Fruit fly (Drosophila melanogaster) whole organism, embryonic: ENCODE measurements around the gene Cpr30F.

Experiments
- ATbp ChIP-seq: fragments of 200-800 bp; sonication (Bioruptor generic); optimal IDR thresholded peaks from 2 replicates; lab custom pipeline; 2017; ENCODE audit warnings: missing biosample characterization, mild to moderate bottlenecking, missing genetic modification characterization, missing genetic modification reagents
- Atf6 ChIP-seq: fragments of 200-800 bp; sonication (Bioruptor generic); IDR thresholded peaks from 2 replicates; pipeline ENCODE4 v1.3.6; 2022; ENCODE audit warnings: missing biosample characterization, missing genetic modification characterization
- B-H2 ChIP-seq: fragments of 200-800 bp; sonication (Bioruptor generic); optimal IDR thresholded peaks from 2 replicates; lab custom pipeline; 2018; ENCODE audit warnings: missing biosample characterization, mild to moderate bottlenecking, missing genetic modification characterization
- CG10274 ChIP-seq: fragments of 200-800 bp; sonication (Bioruptor generic); optimal IDR thresholded peaks from 3 replicates; lab custom pipeline; 2017; ENCODE audit warnings: missing biosample characterization, mild to moderate bottlenecking, missing genetic modification characterization
- CG10366 ChIP-seq: fragments of 200-800 bp; sonication (Bioruptor generic); IDR thresholded peaks from 2 replicates; pipeline ENCODE4 v1.3.6; 2022; ENCODE audit warnings: missing biosample characterization, missing genetic modification characterization
- CG10979 ChIP-seq: fragments of 200-800 bp; sonication (Bioruptor generic); optimal IDR thresholded peaks from 2 replicates; lab custom pipeline; 2018; ENCODE audit warnings: missing biosample characterization, mild to moderate bottlenecking, missing genetic modification characterization, moderate library complexity
- CG12071 ChIP-seq: fragments of 200-800 bp; sonication (Bioruptor generic); optimal IDR thresholded peaks from 3 replicates; lab custom pipeline; 2018; ENCODE audit warnings: missing biosample characterization, mild to moderate bottlenecking, missing genetic modification characterization
- CG13775 ChIP-seq: fragments of 200-800 bp; sonication (Bioruptor generic); optimal IDR thresholded peaks from 3 replicates; lab custom pipeline; 2017; ENCODE audit warnings: missing biosample characterization, mild to moderate bottlenecking, missing genetic modification characterization
- CG14050 ChIP-seq: fragments of 200-800 bp; sonication (Bioruptor generic); IDR thresholded peaks from 3 replicates; pipeline ENCODE4 v1.3.6; 2022; ENCODE audit warnings: missing biosample characterization, missing genetic modification characterization
- CG15696 ChIP-seq: fragments of 200-800 bp; sonication (Bioruptor generic); optimal IDR thresholded peaks from 2 replicates; lab custom pipeline; 2019; ENCODE audit warnings: missing biosample characterization, mild to moderate bottlenecking, missing genetic modification characterization, moderate library complexity
- CG17912 ChIP-seq: fragments of 200-800 bp; sonication (Bioruptor generic); optimal IDR thresholded peaks from 2 replicates; lab custom pipeline; 2018; ENCODE audit warnings: missing biosample characterization, mild to moderate bottlenecking, missing genetic modification characterization
- CG2120 ChIP-seq: fragments of 200-800 bp; sonication (Bioruptor generic); optimal IDR thresholded peaks from 3 replicates; lab custom pipeline; 2016; ENCODE audit warnings: missing biosample characterization, missing genetic modification characterization
- CG2678 ChIP-seq: fragments of 200-800 bp; sonication (Bioruptor generic); optimal IDR thresholded peaks from 3 replicates; lab custom pipeline; 2019; ENCODE audit warnings: missing biosample characterization, mild to moderate bottlenecking, missing genetic modification characterization, moderate library complexity
- CG2712 ChIP-seq: fragments of 200-800 bp; optimal IDR thresholded peaks from 3 replicates; lab custom pipeline; 2019; ENCODE audit warnings: missing biosample characterization, mild to moderate bottlenecking, missing genetic modification characterization, moderate library complexity
- CG32767 ChIP-seq: fragments of 200-800 bp; sonication (Bioruptor generic); IDR thresholded peaks from 2 replicates; pipeline ENCODE4 v1.3.6; 2022; ENCODE audit warnings: missing biosample characterization, missing genetic modification characterization
- CG4424 ChIP-seq: fragments of 200-800 bp; sonication (Bioruptor generic); optimal IDR thresholded peaks from 3 replicates; lab custom pipeline; 2016; ENCODE audit warnings: missing biosample characterization, missing genetic modification characterization
- CG6683 ChIP-seq: fragments of 200-800 bp; sonication (Bioruptor generic); optimal IDR thresholded peaks from 2 replicates; lab custom pipeline; 2017; ENCODE audit warnings: missing biosample characterization, mild to moderate bottlenecking, missing genetic modification characterization, missing genetic modification reagents
- CG6689 ChIP-seq: fragments of 200-800 bp; sonication (Bioruptor generic); IDR thresholded peaks from 2 replicates; pipeline ENCODE4 v1.3.6; 2022; ENCODE audit warnings: missing biosample characterization, missing genetic modification characterization
- CG6813 ChIP-seq: fragments of 200-800 bp; sonication (Bioruptor generic); optimal IDR thresholded peaks from 2 replicates; lab custom pipeline; 2017; ENCODE audit warnings: missing biosample characterization, missing genetic modification characterization, mild to moderate bottlenecking, moderate library complexity, missing genetic modification reagents
- CG8281 ChIP-seq: fragments of 200-800 bp; sonication (Bioruptor generic); optimal IDR thresholded peaks from 2 replicates; lab custom pipeline; 2018; ENCODE audit warnings: missing biosample characterization, mild to moderate bottlenecking, missing genetic modification characterization, moderate library complexity
- CG9817 ChIP-seq: fragments of 200-800 bp; sonication (Bioruptor generic); optimal IDR thresholded peaks from 2 replicates; lab custom pipeline; 2018; ENCODE audit warnings: missing biosample characterization, mild to moderate bottlenecking, missing genetic modification characterization, moderate library complexity
- CG9876 ChIP-seq: fragments of 200-800 bp; sonication (Bioruptor generic); optimal IDR thresholded peaks from 2 replicates; lab custom pipeline; 2016; ENCODE audit warnings: missing biosample characterization, missing genetic modification characterization
- Dbx ChIP-seq: fragments of 200-800 bp; sonication (Bioruptor generic); IDR thresholded peaks from 3 replicates; pipeline ENCODE4 v1.3.6; 2022; ENCODE audit warnings: missing biosample characterization, missing genetic modification characterization
- Dref ChIP-seq: fragments of 200-800 bp; sonication (Bioruptor generic); IDR thresholded peaks from 2 replicates; pipeline ENCODE4 v1.3.6; 2022; ENCODE audit warnings: missing biosample characterization, missing genetic modification characterization
- Ets65A ChIP-seq: fragments of 200-800 bp; sonication (Bioruptor generic); peaks from one replicate; lab custom pipeline; 2016; ENCODE audit warnings: missing biosample characterization, missing genetic modification characterization
- Ets97D ChIP-seq: fragments of 200-800 bp; sonication (Bioruptor generic); optimal IDR thresholded peaks from 3 replicates; lab custom pipeline; 2016; ENCODE audit warnings: missing biosample characterization, missing genetic modification characterization
- Gsc ChIP-seq: fragments of 200-800 bp; sonication (Bioruptor generic); IDR thresholded peaks from 2 replicates; pipeline ENCODE4 v1.3.6; 2022; ENCODE audit warnings: missing biosample characterization, missing genetic modification characterization
- H2.0 ChIP-seq: fragments of 200-800 bp; sonication (Bioruptor generic); IDR thresholded peaks from 2 replicates; pipeline ENCODE4 v1.3.6; 2022; ENCODE audit warnings: missing biosample characterization, missing genetic modification characterization
- Hand ChIP-seq: fragments of 200-800 bp; sonication (Bioruptor generic); optimal IDR thresholded peaks from 2 replicates; lab custom pipeline; 2017; ENCODE audit warnings: mild to moderate bottlenecking, missing biosample characterization, missing genetic modification reagents, missing genetic modification characterization
- Hr51 ChIP-seq, 2 experiments: fragments of 200-800 bp; sonication (Bioruptor generic); optimal IDR thresholded peaks; 2 replicates in 1 of 2; 3 replicates in 1 of 2; lab custom pipeline; 2016 to 2018; ENCODE audit warnings: missing biosample characterization in 2 of 2, missing genetic modification characterization in 2 of 2, mild to moderate bottlenecking in 1 of 2, moderate library complexity in 1 of 2
- MTF-1 ChIP-seq: fragments of 200-800 bp; sonication (Bioruptor generic); optimal IDR thresholded peaks from 2 replicates; lab custom pipeline; 2018; ENCODE audit warnings: missing biosample characterization, mild to moderate bottlenecking, missing genetic modification characterization, borderline replicate concordance
- Oaz ChIP-seq: fragments of 200-800 bp; sonication (Bioruptor generic); IDR thresholded peaks from 2 replicates; pipeline ENCODE4 v1.3.6; 2022; ENCODE audit warnings: missing biosample characterization, missing genetic modification characterization
- Sox100B ChIP-seq: fragments of 200-800 bp; sonication (Bioruptor generic); optimal IDR thresholded peaks from 3 replicates; lab custom pipeline; 2018; ENCODE audit warnings: missing biosample characterization, mild to moderate bottlenecking, missing genetic modification characterization
- Taf1 ChIP-seq: fragments of 200-800 bp; sonication (Bioruptor generic); IDR thresholded peaks from 2 replicates; pipeline ENCODE4 v1.3.6; 2022; ENCODE audit warnings: missing biosample characterization, missing genetic modification characterization
- az2 ChIP-seq: fragments of 200-800 bp; sonication (Bioruptor generic); optimal IDR thresholded peaks from 3 replicates; lab custom pipeline; 2016; ENCODE audit warnings: missing biosample characterization, missing genetic modification characterization
- corto ChIP-seq: fragments of 200-800 bp; sonication (Bioruptor generic); optimal IDR thresholded peaks from 2 replicates; lab custom pipeline; 2016; ENCODE audit warnings: missing biosample characterization, mild to moderate bottlenecking, missing genetic modification characterization, moderate library complexity
- fd64A ChIP-seq: fragments of 200-800 bp; sonication (Bioruptor generic); optimal IDR thresholded peaks from 3 replicates; lab custom pipeline; 2018; ENCODE audit warnings: missing biosample characterization, mild to moderate bottlenecking, missing genetic modification characterization
- gcm2 ChIP-seq: fragments of 200-800 bp; sonication (Bioruptor generic); optimal IDR thresholded peaks from 2 replicates; lab custom pipeline; 2016; ENCODE audit warnings: missing biosample characterization, missing genetic modification characterization
- ham ChIP-seq: fragments of 200-800 bp; sonication (Bioruptor generic); IDR thresholded peaks from 2 replicates; pipeline ENCODE4 v1.3.6; 2022; ENCODE audit warnings: missing biosample characterization, missing genetic modification characterization
- jing ChIP-seq: fragments of 200-800 bp; sonication (Bioruptor generic); optimal IDR thresholded peaks from 2 replicates; lab custom pipeline; 2018; ENCODE audit warnings: missing biosample characterization, mild to moderate bottlenecking, missing genetic modification characterization
- ken ChIP-seq: fragments of 200-800 bp; sonication (Bioruptor generic); IDR thresholded peaks from 3 replicates; pipeline ENCODE4 v1.3.6; 2022; ENCODE audit warnings: missing biosample characterization, missing genetic modification characterization
- lilli ChIP-seq: fragments of 200-800 bp; sonication (Bioruptor generic); optimal IDR thresholded peaks from 3 replicates; lab custom pipeline; 2016; ENCODE audit warnings: missing biosample characterization, missing genetic modification characterization
- maf-S ChIP-seq: fragments of 200-800 bp; sonication (Bioruptor generic); optimal IDR thresholded peaks from 2 replicates; lab custom pipeline; 2016; ENCODE audit warnings: missing biosample characterization, missing genetic modification characterization
- mam ChIP-seq: fragments of 200-800 bp; sonication (Bioruptor generic); optimal IDR thresholded peaks from 3 replicates; lab custom pipeline; 2016; ENCODE audit warnings: missing biosample characterization, missing genetic modification characterization
- pb ChIP-seq: fragments of 200-800 bp; sonication (Bioruptor generic); optimal IDR thresholded peaks from 3 replicates; lab custom pipeline; 2016; ENCODE audit warnings: missing biosample characterization, missing genetic modification characterization
- phol ChIP-seq: fragments of 200-800 bp; sonication (Bioruptor generic); optimal IDR thresholded peaks from 3 replicates; lab custom pipeline; 2018; ENCODE audit warnings: missing biosample characterization, mild to moderate bottlenecking, missing genetic modification characterization, moderate library complexity
- pzg ChIP-seq: fragments of 200-800 bp; sonication (Bioruptor generic); optimal IDR thresholded peaks from 3 replicates; lab custom pipeline; 2018; ENCODE audit warnings: missing biosample characterization, mild to moderate bottlenecking, missing genetic modification characterization, moderate library complexity
- rib ChIP-seq: fragments of 200-800 bp; sonication (Bioruptor generic); IDR thresholded peaks from 2 replicates; pipeline ENCODE4 v1.3.6; 2022; ENCODE audit warnings: missing biosample characterization, missing genetic modification characterization
- vfl ChIP-seq: fragments of 200-800 bp; sonication (Bioruptor generic); optimal IDR thresholded peaks from 2 replicates; lab custom pipeline; 2016; ENCODE audit warnings: missing biosample characterization, missing genetic modification characterization
- vvl ChIP-seq: fragments of 200-800 bp; sonication (Bioruptor generic); IDR thresholded peaks from 2 replicates; pipeline ENCODE4 v1.3.6; 2022; ENCODE audit warnings: missing biosample characterization, missing genetic modification characterization
- wdn ChIP-seq: fragments of 200-800 bp; sonication (Bioruptor generic); IDR thresholded peaks from 2 replicates; pipeline ENCODE4 v1.3.6; 2022; ENCODE audit warnings: missing biosample characterization, missing genetic modification characterization

Cpr30F gene

dm6 chr2L:9921401-9921800, 11.6 kb downstream of the Cpr30F start, which contains the start of gene CG4592 (continued):
- TF ChIP-seq lilli (GFP tag; lab: Kevin White, UChicago), result peak; percentile 69
- no peak for TF ChIP-seq jing (GFP tag; lab: Kevin White, UChicago)
- TF ChIP-seq Dbx (GFP tag; lab: Robert Waterston, UW), result peak; percentile 66; the same call in 2 of the 3 replicates
- TF ChIP-seq corto (GFP tag; lab: Kevin White, UChicago), result no peak
- TF ChIP-seq CG10366, result peak; percentile 72
- no peak for TF ChIP-seq Taf1 (GFP tag; lab: Robert Waterston, UW)
- peak; percentile 6 for TF ChIP-seq Hand (GFP tag; lab: Kevin White, UChicago)
- peak; percentile 17 for TF ChIP-seq CG6813 (GFP tag; lab: Kevin White, UChicago)
- TF ChIP-seq vfl (GFP tag; lab: Kevin White, UChicago), result peak; percentile 60
- peak; percentile 71 for TF ChIP-seq CG2120 (GFP tag; lab: Kevin White, UChicago)
- TF ChIP-seq CG13775, result peak; percentile 53
- TF ChIP-seq vvl (GFP tag; lab: Robert Waterston, UW), result peak; percentile 86
- peak; percentile 33 for TF ChIP-seq mam
- no peak for TF ChIP-seq CG10274 (GFP tag; lab: Kevin White, UChicago)
- peak; percentile 42 for TF ChIP-seq ATbp (GFP tag; lab: Kevin White, UChicago)
- no peak for TF ChIP-seq Sox100B (GFP tag; lab: Kevin White, UChicago)
- TF ChIP-seq CG12071 (GFP tag; lab: Kevin White, UChicago), result peak; percentile 30
- TF ChIP-seq CG6683, result no peak
- peak; percentile 78 for TF ChIP-seq CG2712 (tag; lab: Kevin White, UChicago)
- TF ChIP-seq MTF-1 (GFP tag; lab: Kevin White, UChicago), result peak; percentile 26
- TF ChIP-seq pzg (GFP tag; lab: Kevin White, UChicago), result peak; percentile 35
- peak; percentile 62 for TF ChIP-seq CG4424
- TF ChIP-seq ken (GFP tag; lab: Robert Waterston, UW), result peak; percentile 76; the same call in 2 of the 3 replicates
- peak; percentile 17 for TF ChIP-seq gcm2
- TF ChIP-seq az2 (GFP tag; lab: Kevin White, UChicago), result peak; percentile 30
- TF ChIP-seq CG6689 (GFP tag; lab: Robert Waterston, UW), result peak; percentile 47; the same call in 1 of the 2 replicates
- TF ChIP-seq ham (GFP tag; lab: Robert Waterston, UW), result peak; percentile 32; the same call in 1 of the 2 replicates
- TF ChIP-seq CG9876 (GFP tag; lab: Kevin White, UChicago), result no peak
- TF ChIP-seq Dref, result no peak
- no peak for TF ChIP-seq Hr51 (GFP tag; optimal IDR thresholded peaks at IDR 0.05; lab: Kevin White, UChicago)
- TF ChIP-seq Atf6, result peak; percentile 72
- peak; percentile 71 for TF ChIP-seq phol (tag; lab: Kevin White, UChicago)
- TF ChIP-seq CG10979 (tag; lab: Kevin White, UChicago), result peak; percentile 73
- TF ChIP-seq CG9817, result peak; percentile 40
- peak; percentile 44 for TF ChIP-seq maf-S
- no peak for TF ChIP-seq CG2678 (tag; lab: Kevin White, UChicago)
- no peak for TF ChIP-seq Gsc (GFP tag; lab: Robert Waterston, UW)
- TF ChIP-seq pb, result no peak
- TF ChIP-seq Ets65A (GFP tag; lab: Kevin White, UChicago), result peak; percentile 90
- no peak; the same call in 1 of the 2 replicates for TF ChIP-seq Oaz (GFP tag; lab: Robert Waterston, UW)
- TF ChIP-seq CG32767, result peak; percentile 56; the same call in 1 of the 2 replicates
- no peak for TF ChIP-seq fd64A
- TF ChIP-seq CG15696, result peak; percentile 39
- no peak for TF ChIP-seq CG17912 (GFP tag; lab: Kevin White, UChicago)
- no peak for TF ChIP-seq CG8281 (tag; lab: Kevin White, UChicago)
- TF ChIP-seq rib (GFP tag; lab: Robert Waterston, UW), result no peak
- 0 out of 2 replicates have a peak, but pooled peaks have one; percentile 22 for TF ChIP-seq wdn (GFP tag; lab: Robert Waterston, UW)
- TF ChIP-seq Ets97D (GFP tag; lab: Kevin White, UChicago), result peak; percentile 26
- TF ChIP-seq B-H2 (GFP tag; lab: Kevin White, UChicago), result peak; percentile 52
- peak; percentile 66 for TF ChIP-seq H2.0 (GFP tag; lab: Robert Waterston, UW)
- TF ChIP-seq CG14050 (GFP tag; lab: Robert Waterston, UW), result 0 out of 3 replicates have a peak, but pooled peaks have one; percentile 32
